Worm (Caenorhabditis elegans) whole organism, L1 larva: Measurements from ENCODE around the gene mrps-10.

Experiments
- C04F5.9 ChIP-seq: sonication (generic microtip); optimal IDR thresholded peaks from 2 replicates; lab custom pipeline; 2016; ENCODE audit warnings: missing genetic modification characterization, missing compliant biosample characterization
- F16B12.6 ChIP-seq: fragments of 150-350 bp; optimal IDR thresholded peaks from 2 replicates; lab custom pipeline; 2014; ENCODE audit warnings: missing biosample characterization, missing genetic modification characterization
- aha-1 ChIP-seq: fragments of 150-350 bp; optimal IDR thresholded peaks from 2 replicates; lab custom pipeline; 2014; ENCODE audit warnings: missing biosample characterization, missing genetic modification characterization
- aly-2 ChIP-seq: fragments of 150-350 bp; optimal IDR thresholded peaks from 2 replicates; lab custom pipeline; 2014; ENCODE audit warnings: missing biosample characterization, missing genetic modification characterization
- blmp-1 ChIP-seq: fragments of 150-350 bp; optimal IDR thresholded peaks from 2 replicates; lab custom pipeline; 2014; ENCODE audit warnings: missing biosample characterization, missing genetic modification characterization
- ceh-8 ChIP-seq: fragments of 200-800 bp; sonication (Bioruptor generic); optimal IDR thresholded peaks from 2 replicates; lab custom pipeline; 2018; ENCODE audit warnings: mild to moderate bottlenecking, missing genetic modification characterization, moderate library complexity, missing compliant biosample characterization
- ceh-88 ChIP-seq: fragments of 200-800 bp; sonication (Bioruptor generic); IDR thresholded peaks from 2 replicates; pipeline ENCODE4 v1.3.6; 2022; ENCODE audit warnings: missing genetic modification characterization, missing compliant biosample characterization
- ceh-90 ChIP-seq: sonication (generic microtip); optimal IDR thresholded peaks from 2 replicates; lab custom pipeline; 2016; ENCODE audit warnings: missing genetic modification characterization, missing compliant biosample characterization
- ces-1 ChIP-seq: fragments of 150-350 bp; optimal IDR thresholded peaks from 2 replicates; lab custom pipeline; 2014; ENCODE audit warnings: missing biosample characterization, missing genetic modification reagents, missing genetic modification characterization
- dsc-1 ChIP-seq: sonication (generic microtip); optimal IDR thresholded peaks from 2 replicates; lab custom pipeline; 2016; ENCODE audit warnings: mild to moderate bottlenecking, missing genetic modification characterization, missing compliant biosample characterization
- egl-27 ChIP-seq, 2 experiments: fragments of 150-350 bp in 1 of 2; sonication (generic microtip); optimal IDR thresholded peaks; 3 replicates each; lab custom pipeline; 2017 to 2018; ENCODE audit warnings: missing biosample characterization in 2 of 2, missing genetic modification characterization in 2 of 2, missing genetic modification reagents in 2 of 2
- elt-2 ChIP-seq: sonication (generic microtip); optimal IDR thresholded peaks from 2 replicates; lab custom pipeline; 2016; ENCODE audit warnings: missing genetic modification characterization, mild to moderate bottlenecking, inconsistent platforms, missing compliant biosample characterization, missing genetic modification reagents
- elt-3 ChIP-seq, 6 experiments: fragments of 150-350 bp in 1 of 6; sonication (generic microtip); optimal IDR thresholded peaks; 2 replicates each; lab custom pipeline; 2017 to 2018; ENCODE audit warnings: missing biosample characterization in 6 of 6, missing genetic modification characterization in 6 of 6, inconsistent platforms in 1 of 6
- ets-5 ChIP-seq: fragments of 200-800 bp; sonication (Bioruptor generic); IDR thresholded peaks from 2 replicates; pipeline ENCODE4 v1.3.6; 2022; ENCODE audit warnings: missing genetic modification characterization, missing compliant biosample characterization
- fkh-10 ChIP-seq: sonication (generic microtip); optimal IDR thresholded peaks from 2 replicates; lab custom pipeline; 2017; ENCODE audit warnings: missing biosample characterization, missing genetic modification reagents, missing genetic modification characterization
- fkh-4 ChIP-seq: sonication (generic microtip); optimal IDR thresholded peaks from 2 replicates; lab custom pipeline; 2016; ENCODE audit warnings: missing compliant biosample characterization, missing genetic modification characterization, borderline replicate concordance
- fos-1 ChIP-seq: fragments of 150-350 bp; optimal IDR thresholded peaks from 2 replicates; lab custom pipeline; 2014; ENCODE audit warnings: missing biosample characterization, missing genetic modification characterization
- hlh-4 ChIP-seq: sonication (generic microtip); optimal IDR thresholded peaks from 2 replicates; lab custom pipeline; 2016; ENCODE audit warnings: mild to moderate bottlenecking, missing genetic modification characterization, missing compliant biosample characterization
- hpl-2 ChIP-seq: fragments of 150-350 bp; optimal IDR thresholded peaks from 2 replicates; lab custom pipeline; 2014; ENCODE audit warnings: missing biosample characterization, missing genetic modification reagents, missing genetic modification characterization
- irx-1 ChIP-seq: sonication (generic microtip); optimal IDR thresholded peaks from 2 replicates; lab custom pipeline; 2016; ENCODE audit warnings: missing genetic modification characterization, missing compliant biosample characterization
- isw-1 ChIP-seq: fragments of 200-800 bp; sonication (Bioruptor generic); IDR thresholded peaks from 2 replicates; pipeline ENCODE4 v1.3.6; 2022; ENCODE audit warnings: missing genetic modification characterization, missing compliant biosample characterization
- jun-1 ChIP-seq: fragments of 150-350 bp; optimal IDR thresholded peaks from 2 replicates; lab custom pipeline; 2014; ENCODE audit warnings: missing biosample characterization, missing genetic modification reagents, missing genetic modification characterization
- lin-13 ChIP-seq: fragments of 150-350 bp; optimal IDR thresholded peaks from 2 replicates; lab custom pipeline; 2014; ENCODE audit warnings: missing biosample characterization, missing genetic modification reagents, missing genetic modification characterization
- lin-14 ChIP-seq: fragments of 200-800 bp; sonication (Bioruptor generic); optimal IDR thresholded peaks from 2 replicates; lab custom pipeline; 2018; ENCODE audit warnings: mild to moderate bottlenecking, missing genetic modification characterization, moderate library complexity, missing compliant biosample characterization
- lin-15B ChIP-seq: fragments of 150-350 bp; sonication (generic microtip); optimal IDR thresholded peaks from 3 replicates; lab custom pipeline; 2014; ENCODE audit warnings: missing biosample characterization, missing genetic modification characterization
- lin-39 ChIP-seq: fragments of 150-350 bp; optimal IDR thresholded peaks from 2 replicates; lab custom pipeline; 2014; ENCODE audit warnings: missing biosample characterization, missing genetic modification reagents, missing genetic modification characterization
- lir-3 ChIP-seq: sonication (generic microtip); optimal IDR thresholded peaks from 2 replicates; lab custom pipeline; 2016; ENCODE audit warnings: mild to moderate bottlenecking, missing genetic modification characterization, moderate library complexity, missing compliant biosample characterization; ENCODE audit not compliant: poor library complexity
- mab-9 ChIP-seq: fragments of 200-800 bp; sonication (Bioruptor generic); IDR thresholded peaks from 2 replicates; pipeline ENCODE4 v1.3.6; 2022; ENCODE audit warnings: missing genetic modification reagents, missing genetic modification characterization, missing compliant biosample characterization
- mef-2 ChIP-seq: fragments of 150-350 bp; optimal IDR thresholded peaks from 2 replicates; lab custom pipeline; 2014; ENCODE audit warnings: missing biosample characterization, missing genetic modification characterization
- mep-1 ChIP-seq: fragments of 150-350 bp; optimal IDR thresholded peaks from 2 replicates; lab custom pipeline; 2014; ENCODE audit warnings: missing biosample characterization, missing genetic modification characterization
- nhr-11 ChIP-seq: fragments of 150-350 bp; optimal IDR thresholded peaks from 2 replicates; lab custom pipeline; 2014; ENCODE audit warnings: missing biosample characterization, missing genetic modification characterization
- nhr-19 ChIP-seq: fragments of 200-800 bp; sonication (Bioruptor generic); conservative IDR thresholded peaks from 2 replicates; pipeline ENCODE4 v1.3.6; 2022; ENCODE audit warnings: missing genetic modification characterization, missing compliant biosample characterization
- nhr-20 ChIP-seq: sonication (generic microtip); optimal IDR thresholded peaks from 2 replicates; lab custom pipeline; 2016; ENCODE audit warnings: mild to moderate bottlenecking, missing genetic modification characterization, missing compliant biosample characterization
- nhr-28 ChIP-seq: fragments of 150-350 bp; optimal IDR thresholded peaks from 2 replicates; lab custom pipeline; 2014; ENCODE audit warnings: missing biosample characterization, missing genetic modification characterization
- nhr-77 ChIP-seq: fragments of 150-350 bp; optimal IDR thresholded peaks from 2 replicates; lab custom pipeline; 2014; ENCODE audit warnings: missing biosample characterization, missing genetic modification characterization
- nhr-84 ChIP-seq: sonication (generic microtip); optimal IDR thresholded peaks from 2 replicates; lab custom pipeline; 2017; ENCODE audit warnings: missing biosample characterization, missing genetic modification characterization
- nhr-85 ChIP-seq: sonication (generic microtip); peaks from one replicate; lab custom pipeline; 2016; ENCODE audit warnings: missing genetic modification characterization, inconsistent platforms, missing compliant biosample characterization
- nhr-90 ChIP-seq: sonication (generic microtip); optimal IDR thresholded peaks from 2 replicates; lab custom pipeline; 2016; ENCODE audit warnings: mild to moderate bottlenecking, missing genetic modification characterization, missing compliant biosample characterization; ENCODE audit not compliant: poor library complexity
- pag-3 ChIP-seq: sonication (generic microtip); optimal IDR thresholded peaks from 2 replicates; lab custom pipeline; 2017; ENCODE audit warnings: missing genetic modification characterization, mild to moderate bottlenecking, missing compliant biosample characterization, antibody characterized with exemption, borderline replicate concordance; ENCODE audit not compliant: insufficient read depth
- pax-3 ChIP-seq: fragments of 200-800 bp; sonication (Bioruptor generic); optimal IDR thresholded peaks from 2 replicates; lab custom pipeline; 2018; ENCODE audit warnings: mild to moderate bottlenecking, missing genetic modification characterization, moderate library complexity, missing compliant biosample characterization
- sox-4 ChIP-seq: sonication (generic microtip); optimal IDR thresholded peaks from 2 replicates; lab custom pipeline; 2016; ENCODE audit warnings: missing genetic modification characterization, missing compliant biosample characterization
- sptf-1 ChIP-seq: fragments of 150-350 bp; optimal IDR thresholded peaks from 2 replicates; lab custom pipeline; 2014; ENCODE audit warnings: missing biosample characterization, missing genetic modification characterization
- sup-37 ChIP-seq: fragments of 200-800 bp; sonication (Bioruptor generic); optimal IDR thresholded peaks from 2 replicates; lab custom pipeline; 2018; ENCODE audit warnings: mild to moderate bottlenecking, missing genetic modification characterization, missing compliant biosample characterization
- swsn-7 ChIP-seq: sonication (generic microtip); optimal IDR thresholded peaks from 2 replicates; lab custom pipeline; 2016; ENCODE audit warnings: missing genetic modification characterization, missing compliant biosample characterization
- tbx-2 ChIP-seq: sonication (generic microtip); optimal IDR thresholded peaks from 2 replicates; lab custom pipeline; 2016; ENCODE audit warnings: missing genetic modification characterization, missing compliant biosample characterization
- tlp-1 ChIP-seq: fragments of 150-350 bp; optimal IDR thresholded peaks from 2 replicates; lab custom pipeline; 2014; ENCODE audit warnings: missing biosample characterization, missing genetic modification characterization
- unc-30 ChIP-seq: sonication (generic microtip); optimal IDR thresholded peaks from 2 replicates; lab custom pipeline; 2017; ENCODE audit warnings: missing biosample characterization, missing genetic modification characterization
- unc-62 ChIP-seq: fragments of 150-350 bp; optimal IDR thresholded peaks from 2 replicates; lab custom pipeline; 2014; ENCODE audit warnings: missing biosample characterization, missing genetic modification reagents, missing genetic modification characterization
- unc-86 ChIP-seq: sonication (generic microtip); optimal IDR thresholded peaks from 2 replicates; lab custom pipeline; 2016; ENCODE audit warnings: missing genetic modification characterization, missing compliant biosample characterization
- unc-98 ChIP-seq: fragments of 200-800 bp; sonication (Bioruptor generic); IDR thresholded peaks from 2 replicates; pipeline ENCODE4 v1.3.6; 2022; ENCODE audit warnings: missing genetic modification characterization, missing compliant biosample characterization
- vab-15 ChIP-seq: sonication (generic microtip); optimal IDR thresholded peaks from 2 replicates; lab custom pipeline; 2017; ENCODE audit warnings: missing genotype, mild to moderate bottlenecking, missing genetic modification characterization, missing compliant biosample characterization
- xbp-1 ChIP-seq: sonication (generic microtip); optimal IDR thresholded peaks from 2 replicates; lab custom pipeline; 2016; ENCODE audit warnings: missing genetic modification characterization, missing compliant biosample characterization
- ztf-11 ChIP-seq, 2 experiments: sonication (generic microtip); optimal IDR thresholded peaks; 2 replicates each; lab custom pipeline; 2016 to 2017; ENCODE audit warnings: missing genetic modification characterization in 2 of 2, missing biosample characterization in 1 of 2, missing compliant biosample characterization in 1 of 2
- ztf-4 ChIP-seq: fragments of 150-350 bp; optimal IDR thresholded peaks from 2 replicates; lab custom pipeline; 2014; ENCODE audit warnings: missing biosample characterization, missing genetic modification characterization

The mrps-10 gene

DNA sequence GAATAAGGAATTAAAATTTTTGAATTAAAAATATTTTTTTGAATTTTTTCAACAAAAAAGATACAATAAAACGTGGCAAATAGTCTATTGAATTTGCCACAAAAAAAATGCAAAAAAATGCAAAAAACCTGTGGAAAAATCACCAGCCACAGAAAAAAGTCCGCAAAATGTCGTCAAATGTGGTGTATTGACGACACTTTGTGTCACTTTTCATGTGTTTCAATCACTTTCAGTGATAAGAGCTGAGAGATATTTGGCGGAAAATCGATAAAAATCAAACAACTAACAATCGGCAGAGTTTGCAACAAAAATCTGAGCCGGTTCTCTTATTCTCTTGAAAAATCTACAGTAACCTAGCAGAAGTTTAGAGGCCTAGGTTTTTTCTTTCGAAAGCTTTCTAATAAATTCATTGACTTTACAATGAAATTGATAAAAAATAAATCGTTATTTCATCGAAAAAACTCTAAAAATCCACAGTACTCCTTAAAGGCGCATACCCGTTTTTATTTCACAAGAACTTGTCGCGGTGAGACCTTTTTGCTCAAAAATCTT lies 45.5 kb downstream of the mrps-10 start (continued):
- TF ChIP-seq lin-13 (GFP tag; lab: Kevin White, UChicago) = no peak
- no peak for TF ChIP-seq lin-14 (GFP tag; lab: Kevin White, UChicago)
- peak in 2 of 6 experiments; percentile 16 to 24 for TF ChIP-seq elt-3 (tag; optimal IDR thresholded peaks at IDR 0.05; lab: Kevin White, UChicago)
- no peak for TF ChIP-seq egl-27 (tag; optimal IDR thresholded peaks at IDR 0.05; lab: Kevin White, UChicago)
- TF ChIP-seq mep-1 (tag; lab: Kevin White, UChicago) = peak; percentile 69
- no peak for TF ChIP-seq sup-37
- no peak for TF ChIP-seq jun-1 (tag; lab: Kevin White, UChicago)
- no peak for TF ChIP-seq aly-2 (tag; lab: Kevin White, UChicago)
- peak; percentile 61 for TF ChIP-seq blmp-1 (tag; lab: Kevin White, UChicago)
- TF ChIP-seq vab-15 (tag; lab: Kevin White, UChicago) = no peak
- TF ChIP-seq sptf-1 (tag; lab: Kevin White, UChicago) = no peak
- no peak for TF ChIP-seq ceh-90 (tag; lab: Kevin White, UChicago)
- TF ChIP-seq unc-86 (tag; lab: Kevin White, UChicago) = no peak
- no peak for TF ChIP-seq sox-4 (tag; lab: Kevin White, UChicago)
- no peak for TF ChIP-seq aha-1 (tag; lab: Kevin White, UChicago)
- TF ChIP-seq unc-98 = no peak
- no peak for TF ChIP-seq pag-3 (tag; lab: Kevin White, UChicago)
- TF ChIP-seq nhr-90 = no peak
- TF ChIP-seq unc-62 = no peak
- TF ChIP-seq elt-2 (tag; lab: Kevin White, UChicago) = no peak
- TF ChIP-seq nhr-77 (tag; lab: Kevin White, UChicago) = no peak
- no peak for TF ChIP-seq hpl-2
- peak; percentile 9; the same call in 1 of the 2 replicates for TF ChIP-seq nhr-19 (GFP tag; lab: Robert Waterston, UW)
- TF ChIP-seq tlp-1 (tag; lab: Kevin White, UChicago) = no peak
- TF ChIP-seq nhr-84 (tag; lab: Kevin White, UChicago) = no peak
- no peak for TF ChIP-seq ceh-8 (GFP tag; lab: Kevin White, UChicago)
- TF ChIP-seq nhr-85 (tag; lab: Kevin White, UChicago) = peak; percentile 69
- no peak for TF ChIP-seq lir-3
- peak; percentile 34 for TF ChIP-seq xbp-1
- TF ChIP-seq irx-1 (tag; lab: Kevin White, UChicago) = peak; percentile 20
- TF ChIP-seq nhr-11 = no peak
- TF ChIP-seq ets-5 (GFP tag; lab: Robert Waterston, UW) = no peak
- TF ChIP-seq hlh-4 = no peak
- TF ChIP-seq ces-1 (GFP tag; lab: Kevin White, UChicago) = no peak
- no peak for TF ChIP-seq lin-15B (tag; lab: Kevin White, UChicago)
- TF ChIP-seq fkh-10 (GFP tag; lab: Kevin White, UChicago) = no peak
- TF ChIP-seq dsc-1 = peak; percentile 2
- TF ChIP-seq unc-30 (tag; lab: Kevin White, UChicago) = no peak
- no peak for TF ChIP-seq C04F5.9 (tag; lab: Kevin White, UChicago)
- TF ChIP-seq mef-2 (tag; lab: Kevin White, UChicago) = no peak
- no peak for TF ChIP-seq tbx-2 (tag; lab: Kevin White, UChicago)
- no peak for TF ChIP-seq ztf-11 (tag; optimal IDR thresholded peaks at IDR 0.05; lab: Kevin White, UChicago)
- TF ChIP-seq fkh-4 (tag; lab: Kevin White, UChicago) = no peak
- peak; percentile 13 for TF ChIP-seq nhr-20 (tag; lab: Kevin White, UChicago)
- no peak for TF ChIP-seq ceh-88
- no peak for TF ChIP-seq fos-1 (tag; lab: Kevin White, UChicago)
- TF ChIP-seq swsn-7 (tag; lab: Kevin White, UChicago) = peak; percentile 9
- TF ChIP-seq pax-3 = no peak
- TF ChIP-seq nhr-28 (tag; lab: Kevin White, UChicago) = no peak
- TF ChIP-seq mab-9 (GFP tag; lab: Robert Waterston, UW) = no peak
- no peak for TF ChIP-seq lin-39 (tag; lab: Kevin White, UChicago)
- peak; percentile 87 for TF ChIP-seq F16B12.6 (tag; lab: Kevin White, UChicago)
- TF ChIP-seq ztf-4 (tag; lab: Kevin White, UChicago) = no peak
- TF ChIP-seq isw-1 (GFP tag; lab: Robert Waterston, UW) = no peak
